Worm (Caenorhabditis elegans) whole organism, L4 larva: ENCODE results near the gene ZC373.2.

Experiments
- F37D6.2 ChIP-seq: sonication (generic microtip); optimal IDR thresholded peaks from 2 replicates; lab custom pipeline; 2016; ENCODE audit warnings: mild to moderate bottlenecking, missing genetic modification characterization, missing compliant biosample characterization
- R02D3.7 ChIP-seq: fragments of 150-350 bp; sonication (generic microtip); optimal IDR thresholded peaks from 3 replicates; lab custom pipeline; 2014; ENCODE audit warnings: missing biosample characterization, missing genetic modification characterization
- T20F7.1 ChIP-seq: fragments of 200-800 bp; sonication (Bioruptor generic); optimal IDR thresholded peaks from 2 replicates; lab custom pipeline; 2018; ENCODE audit warnings: mild to moderate bottlenecking, missing genetic modification characterization, missing compliant biosample characterization
- T26A8.4 ChIP-seq: fragments of 200-800 bp; sonication (Bioruptor generic); IDR thresholded peaks from 2 replicates; pipeline ENCODE4 v1.3.6; 2022; ENCODE audit warnings: missing genetic modification characterization, missing compliant biosample characterization
- Y5F2A.4 ChIP-seq: fragments of 200-800 bp; sonication (Bioruptor generic); optimal IDR thresholded peaks from 2 replicates; lab custom pipeline; 2018; ENCODE audit warnings: mild to moderate bottlenecking, missing genetic modification characterization, missing compliant biosample characterization
- aha-1 ChIP-seq: fragments of 150-350 bp; peaks from one replicate; lab custom pipeline; 2014; ENCODE audit warnings: missing biosample characterization, missing genetic modification characterization
- ama-1 ChIP-seq: fragments of 150-350 bp; optimal IDR thresholded peaks from 2 replicates; lab custom pipeline; 2014; ENCODE audit warnings: inconsistent platforms, mixed read lengths
- attf-4 ChIP-seq: sonication (generic microtip); optimal IDR thresholded peaks from 3 replicates; lab custom pipeline; 2017; ENCODE audit warnings: missing biosample characterization, missing genetic modification characterization
- ceh-20 ChIP-seq: fragments of 200-800 bp; sonication (Bioruptor generic); IDR thresholded peaks from 2 replicates; pipeline ENCODE4 v1.3.6; 2022; ENCODE audit warnings: missing genetic modification reagents, missing genetic modification characterization, missing compliant biosample characterization
- ceh-28 ChIP-seq: fragments of 150-350 bp; optimal IDR thresholded peaks from 2 replicates; lab custom pipeline; 2014; ENCODE audit warnings: missing biosample characterization, missing genetic modification reagents, missing genetic modification characterization
- ceh-44 ChIP-seq: fragments of 200-800 bp; sonication (Bioruptor generic); IDR thresholded peaks from 2 replicates; pipeline ENCODE4 v1.3.6; 2022; ENCODE audit warnings: missing genetic modification reagents, missing genetic modification characterization, missing compliant biosample characterization
- ceh-62 ChIP-seq: sonication (generic microtip); optimal IDR thresholded peaks from 2 replicates; lab custom pipeline; 2017; ENCODE audit warnings: missing biosample characterization, missing genetic modification characterization
- daf-19 ChIP-seq: fragments of 200-800 bp; sonication (Bioruptor generic); conservative IDR thresholded peaks from 2 replicates; pipeline ENCODE4 v1.3.6; 2022; ENCODE audit warnings: missing genetic modification characterization, missing compliant biosample characterization
- dmd-6 ChIP-seq: fragments of 200-800 bp; sonication (Bioruptor generic); IDR thresholded peaks from 2 replicates; pipeline ENCODE4 v1.3.6; 2022; ENCODE audit warnings: missing genetic modification reagents, missing genetic modification characterization, missing compliant biosample characterization
- dmd-8 ChIP-seq: fragments of 200-800 bp; sonication (Bioruptor generic); IDR thresholded peaks from 2 replicates; pipeline ENCODE4 v1.3.6; 2022; ENCODE audit warnings: missing genetic modification characterization, missing compliant biosample characterization
- dpl-1 ChIP-seq: fragments of 150-350 bp; optimal IDR thresholded peaks from 2 replicates; lab custom pipeline; 2014; ENCODE audit warnings: missing biosample characterization, missing genetic modification reagents, missing genetic modification characterization
- duxl-1 ChIP-seq: sonication (generic microtip); optimal IDR thresholded peaks from 2 replicates; lab custom pipeline; 2016; ENCODE audit warnings: mild to moderate bottlenecking, missing genetic modification characterization, moderate library complexity, missing compliant biosample characterization; ENCODE audit not compliant: poor library complexity
- dve-1 ChIP-seq: sonication (generic microtip); optimal IDR thresholded peaks from 2 replicates; lab custom pipeline; 2017; ENCODE audit warnings: antibody characterized with exemption, mild to moderate bottlenecking, missing genetic modification characterization, missing compliant biosample characterization; ENCODE audit not compliant: insufficient read depth
- egl-43 ChIP-seq: fragments of 200-800 bp; sonication (Bioruptor generic); IDR thresholded peaks from 2 replicates; pipeline ENCODE4 v1.3.6; 2022; ENCODE audit warnings: missing genetic modification reagents, missing genetic modification characterization, missing compliant biosample characterization
- fkh-10 ChIP-seq: fragments of 150-350 bp; optimal IDR thresholded peaks from 2 replicates; lab custom pipeline; 2014; ENCODE audit warnings: missing biosample characterization, missing genetic modification reagents, missing genetic modification characterization
- fos-1 ChIP-seq: fragments of 150-350 bp; optimal IDR thresholded peaks from 2 replicates; lab custom pipeline; 2014; ENCODE audit warnings: missing biosample characterization, missing genetic modification characterization
- hif-1 ChIP-seq, 2 experiments: sonication (generic microtip); optimal IDR thresholded peaks; 2 replicates each; lab custom pipeline; 2016 to 2017; ENCODE audit warnings: missing compliant biosample characterization in 2 of 2, missing genetic modification characterization in 2 of 2, missing genetic modification reagents in 2 of 2, missing genotype in 2 of 2, mild to moderate bottlenecking in 1 of 2
- hlh-11 ChIP-seq: fragments of 200-800 bp; sonication (Bioruptor generic); optimal IDR thresholded peaks from 2 replicates; lab custom pipeline; 2018; ENCODE audit warnings: mild to moderate bottlenecking, missing genetic modification characterization, missing compliant biosample characterization
- hmg-1.1 ChIP-seq: fragments of 200-800 bp; sonication (Bioruptor generic); IDR thresholded peaks from 2 replicates; pipeline ENCODE4 v1.3.6; 2022; ENCODE audit warnings: missing genetic modification reagents, missing genetic modification characterization, missing compliant biosample characterization
- lin-1 ChIP-seq: fragments of 200-800 bp; sonication (Bioruptor generic); IDR thresholded peaks from 2 replicates; pipeline ENCODE4 v1.3.6; 2022; ENCODE audit warnings: missing genetic modification reagents, missing genetic modification characterization, missing compliant biosample characterization
- lin-13 ChIP-seq: fragments of 150-350 bp; optimal IDR thresholded peaks from 2 replicates; lab custom pipeline; 2014; ENCODE audit warnings: missing biosample characterization, missing genetic modification reagents, missing genetic modification characterization
- lin-29 ChIP-seq: fragments of 200-800 bp; sonication (Bioruptor generic); IDR thresholded peaks from 2 replicates; pipeline ENCODE4 v1.3.6; 2022; ENCODE audit warnings: missing genetic modification reagents, missing genetic modification characterization, missing compliant biosample characterization
- lir-3 ChIP-seq: sonication (generic microtip); optimal IDR thresholded peaks from 2 replicates; lab custom pipeline; 2016; ENCODE audit warnings: mild to moderate bottlenecking, missing genetic modification characterization, missing compliant biosample characterization
- mes-2 ChIP-seq: sonication (generic microtip); optimal IDR thresholded peaks from 2 replicates; lab custom pipeline; 2016; ENCODE audit warnings: missing genotype, mild to moderate bottlenecking, missing genetic modification characterization, missing compliant biosample characterization; ENCODE audit not compliant: poor library complexity, severe bottlenecking
- mxl-3 ChIP-seq: fragments of 200-800 bp; sonication (Bioruptor generic); optimal IDR thresholded peaks from 2 replicates; lab custom pipeline; 2018; ENCODE audit warnings: mild to moderate bottlenecking, missing genetic modification characterization, missing compliant biosample characterization
- nhr-11 ChIP-seq: fragments of 150-350 bp; optimal IDR thresholded peaks from 2 replicates; lab custom pipeline; 2014; ENCODE audit warnings: missing biosample characterization, missing genetic modification characterization
- nhr-237 ChIP-seq: sonication (generic microtip); optimal IDR thresholded peaks from 2 replicates; lab custom pipeline; 2017; ENCODE audit warnings: missing biosample characterization, missing genetic modification characterization
- nhr-25 ChIP-seq: sonication (generic microtip); optimal IDR thresholded peaks from 2 replicates; lab custom pipeline; 2017; ENCODE audit warnings: missing genetic modification characterization, mild to moderate bottlenecking, missing compliant biosample characterization, antibody characterized with exemption, moderate library complexity, borderline replicate concordance; ENCODE audit not compliant: insufficient read depth
- nhr-76 ChIP-seq: fragments of 150-350 bp; optimal IDR thresholded peaks from 2 replicates; lab custom pipeline; 2014; ENCODE audit warnings: missing biosample characterization, missing genetic modification characterization
- pha-4 ChIP-seq, 2 experiments: fragments of 150-350 bp in 1 of 2; fragments of 200-800 bp in 1 of 2; sonication (Bioruptor generic) in 1 of 2; IDR thresholded peaks in 1 of 2; optimal IDR thresholded peaks in 1 of 2; 2 replicates each; pipeline versions ENCODE4 v1.3.6 to Lab custom; 2014 to 2022; ENCODE audit warnings: missing genetic modification characterization in 2 of 2, missing genetic modification reagents in 2 of 2, missing biosample characterization in 1 of 2, missing compliant biosample characterization in 1 of 2
- php-3 ChIP-seq: fragments of 200-800 bp; sonication (Bioruptor generic); IDR thresholded peaks from 2 replicates; pipeline ENCODE4 v1.3.6; 2022; ENCODE audit warnings: missing genetic modification reagents, missing genetic modification characterization, missing compliant biosample characterization
- pqm-1 ChIP-seq: sonication (generic microtip); optimal IDR thresholded peaks from 2 replicates; lab custom pipeline; 2017; ENCODE audit warnings: missing biosample characterization, missing genetic modification characterization
- rbr-2 ChIP-seq: sonication (generic microtip); optimal IDR thresholded peaks from 2 replicates; lab custom pipeline; 2016; ENCODE audit warnings: missing genotype, missing genetic modification characterization, missing compliant biosample characterization
- saeg-2 ChIP-seq: fragments of 200-800 bp; sonication (Bioruptor generic); IDR thresholded peaks from 2 replicates; pipeline ENCODE4 v1.3.6; 2022; ENCODE audit warnings: missing genetic modification reagents, missing genetic modification characterization, missing compliant biosample characterization
- sdz-12 ChIP-seq: fragments of 200-800 bp; sonication (Bioruptor generic); optimal IDR thresholded peaks from 2 replicates; lab custom pipeline; 2018; ENCODE audit warnings: mild to moderate bottlenecking, missing genetic modification characterization, missing compliant biosample characterization
- set-16 ChIP-seq: fragments of 200-800 bp; sonication (Bioruptor generic); IDR thresholded peaks from 2 replicates; pipeline ENCODE4 v1.3.6; 2022; ENCODE audit warnings: missing genetic modification reagents, missing genetic modification characterization, missing compliant biosample characterization
- snpc-1.2 ChIP-seq: fragments of 200-800 bp; sonication (Bioruptor generic); IDR thresholded peaks from 2 replicates; pipeline ENCODE4 v1.3.6; 2022; ENCODE audit warnings: missing genetic modification reagents, missing genetic modification characterization, missing compliant biosample characterization
- snpc-4 ChIP-seq: fragments of 150-350 bp; optimal IDR thresholded peaks from 2 replicates; lab custom pipeline; 2014; ENCODE audit warnings: missing biosample characterization, missing genetic modification characterization
- spr-1 ChIP-seq: sonication (generic microtip); optimal IDR thresholded peaks from 2 replicates; lab custom pipeline; 2016; ENCODE audit warnings: mild to moderate bottlenecking, missing genetic modification characterization, missing compliant biosample characterization
- spr-3 ChIP-seq: fragments of 200-800 bp; sonication (Bioruptor generic); optimal IDR thresholded peaks from 2 replicates; lab custom pipeline; 2018; ENCODE audit warnings: mild to moderate bottlenecking, missing genetic modification characterization, missing compliant biosample characterization
- tag-97 ChIP-seq: fragments of 200-800 bp; sonication (Bioruptor generic); IDR thresholded peaks from 2 replicates; pipeline ENCODE4 v1.3.6; 2022; ENCODE audit warnings: missing genetic modification characterization, missing compliant biosample characterization
- tra-1 ChIP-seq: fragments of 200-800 bp; sonication (Bioruptor generic); IDR thresholded peaks from 2 replicates; pipeline ENCODE4 v1.3.6; 2022; ENCODE audit warnings: missing genetic modification reagents, missing genetic modification characterization, missing compliant biosample characterization
- unc-62 ChIP-seq, 3 experiments: fragments of 150-350 bp in 1 of 3; sonication (generic microtip); optimal IDR thresholded peaks in 2 of 3; peaks in 1 of 3; 1 replicate in 1 of 3; 2 replicates in 2 of 3; lab custom pipeline; 2014 to 2017; ENCODE audit warnings: missing biosample characterization in 3 of 3, missing genetic modification characterization in 3 of 3, missing genetic modification reagents in 3 of 3, missing genotype in 1 of 3
- zag-1 ChIP-seq: fragments of 150-350 bp; optimal IDR thresholded peaks from 2 replicates; lab custom pipeline; 2014; ENCODE audit warnings: missing biosample characterization, missing genetic modification characterization
- ztf-7 ChIP-seq: fragments of 150-350 bp; optimal IDR thresholded peaks from 2 replicates; lab custom pipeline; 2014; ENCODE audit warnings: missing biosample characterization, missing genetic modification characterization

ZC373.2 gene

DNA sequence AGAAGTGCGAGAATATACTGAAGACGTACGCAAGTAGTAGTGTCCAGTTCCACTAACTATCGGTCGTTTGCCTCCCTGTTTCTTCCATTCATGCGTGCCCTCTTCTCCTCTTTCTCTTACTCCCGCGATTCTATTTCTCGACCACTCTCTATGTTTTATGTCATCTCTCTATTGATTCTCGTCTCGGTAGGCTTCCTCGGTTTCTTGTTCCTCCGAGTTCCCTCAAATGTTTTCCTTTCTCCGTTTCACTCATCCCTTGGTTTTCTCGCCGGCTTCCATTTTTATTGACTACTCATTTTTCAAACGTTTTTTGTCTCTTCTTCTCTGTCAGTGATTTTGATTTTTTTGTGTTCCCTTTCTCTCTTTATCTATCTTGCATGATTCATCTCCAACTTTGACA, 31.9 kb downstream of the ZC373.2 start (continued):
- TF ChIP-seq pha-4 (GFP tag; IDR thresholded peaks at IDR 0.05; lab: Robert Waterston, UW), result no peak
- TF ChIP-seq pha-4 (tag; optimal IDR thresholded peaks at IDR 0.05; lab: Kevin White, UChicago), result no peak
- TF ChIP-seq attf-4, result no peak
- TF ChIP-seq hmg-1.1 (GFP tag; lab: Robert Waterston, UW), result peak; percentile 48; the same call in 1 of the 2 replicates
- TF ChIP-seq dpl-1 (GFP tag; lab: Kevin White, UChicago), result peak; percentile 10
- no peak for TF ChIP-seq php-3 (GFP tag; lab: Robert Waterston, UW)
- TF ChIP-seq nhr-76 (tag; lab: Kevin White, UChicago), result no peak
- no peak for TF ChIP-seq egl-43 (GFP tag; lab: Robert Waterston, UW)
- peak; percentile 54 for TF ChIP-seq aha-1
- no peak for TF ChIP-seq saeg-2
- no peak for TF ChIP-seq zag-1
- no peak for TF ChIP-seq F37D6.2 (tag; lab: Kevin White, UChicago)
- peak; percentile 66 for TF ChIP-seq dve-1
- TF ChIP-seq ama-1 (lab: Kevin White, UChicago), result no peak
- no peak for TF ChIP-seq ceh-44 (GFP tag; lab: Robert Waterston, UW)
- TF ChIP-seq ceh-28, result peak; percentile 13
- no peak for TF ChIP-seq nhr-25 (tag; lab: Kevin White, UChicago)
- no peak for TF ChIP-seq spr-1 (tag; lab: Kevin White, UChicago)
- no peak for TF ChIP-seq daf-19 (GFP tag; lab: Robert Waterston, UW)
- peak in 1 of 2 experiments; percentile 97 for TF ChIP-seq unc-62 (GFP tag; optimal IDR thresholded peaks at IDR 0.05 in 1 of 2; lab: Kevin White, UChicago)
- TF ChIP-seq unc-62 (tag; optimal IDR thresholded peaks at IDR 0.05; lab: Kevin White, UChicago), result no peak
- TF ChIP-seq fkh-10 (GFP tag; lab: Kevin White, UChicago), result peak; percentile 36
- TF ChIP-seq pqm-1 (tag; lab: Kevin White, UChicago), result no peak
- TF ChIP-seq ceh-20 (GFP tag; lab: Robert Waterston, UW), result no peak
- TF ChIP-seq T26A8.4 (GFP tag; lab: Robert Waterston, UW), result no peak
- TF ChIP-seq R02D3.7 (tag; lab: Kevin White, UChicago), result no peak
- no peak for TF ChIP-seq hif-1 (tag; optimal IDR thresholded peaks at IDR 0.05; lab: Kevin White, UChicago)
- TF ChIP-seq Y5F2A.4 (GFP tag; lab: Kevin White, UChicago), result no peak
- TF ChIP-seq lin-1, result no peak
- TF ChIP-seq fos-1 (tag; lab: Kevin White, UChicago), result no peak
- TF ChIP-seq sdz-12 (GFP tag; lab: Kevin White, UChicago), result no peak
- 0 out of 2 replicates have a peak, but pooled peaks have one; percentile 14 for TF ChIP-seq tra-1 (GFP tag; lab: Robert Waterston, UW)
- TF ChIP-seq spr-3 (GFP tag; lab: Kevin White, UChicago), result no peak
- TF ChIP-seq set-16 (GFP tag; lab: Robert Waterston, UW), result no peak
- TF ChIP-seq mxl-3 (GFP tag; lab: Kevin White, UChicago), result peak; percentile 39
- peak; percentile 29 for TF ChIP-seq nhr-11
- TF ChIP-seq hlh-11 (tag; lab: Kevin White, UChicago), result peak; percentile 55
- no peak for TF ChIP-seq lin-29 (GFP tag; lab: Robert Waterston, UW)
- TF ChIP-seq ztf-7 (tag; lab: Kevin White, UChicago), result no peak
- TF ChIP-seq snpc-1.2 (GFP tag; lab: Robert Waterston, UW), result no peak

DNA sequence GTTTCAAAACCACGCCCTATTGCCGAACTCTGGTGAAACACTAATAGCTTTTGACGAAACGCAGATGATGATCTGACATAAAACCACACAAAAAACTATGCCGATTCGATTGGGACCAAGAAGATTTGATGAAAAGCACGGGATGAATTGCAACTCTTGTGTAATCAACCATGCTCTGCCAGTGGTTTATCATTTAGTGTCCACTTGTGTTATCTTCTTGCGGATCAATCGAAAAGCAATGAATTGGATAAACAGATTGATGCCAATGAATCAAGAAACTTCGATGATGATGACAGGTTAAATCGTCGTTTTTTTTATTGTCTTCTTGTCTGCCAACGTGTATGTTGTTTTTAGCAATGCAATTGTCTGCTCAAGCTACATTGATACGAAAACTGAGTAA, 36.2 kb downstream of the ZC373.2 start, which contains the start of gene F42G10.1:
TSS of gene F42G10.1 (minus strand) at position 151 of the 400 bp plus-strand sequence.
- TF ChIP-seq fkh-10 (GFP tag; lab: Kevin White, UChicago), result no peak
- TF ChIP-seq snpc-4 (tag; lab: Kevin White, UChicago), result no peak
- peak; percentile 11 for TF ChIP-seq nhr-11
- TF ChIP-seq T20F7.1 (GFP tag; lab: Kevin White, UChicago), result no peak
- no peak for TF ChIP-seq set-16 (GFP tag; lab: Robert Waterston, UW)
- TF ChIP-seq rbr-2 (tag; lab: Kevin White, UChicago), result no peak
- no peak for TF ChIP-seq duxl-1 (tag; lab: Kevin White, UChicago)
- no peak for TF ChIP-seq mes-2 (tag; lab: Kevin White, UChicago)
- no peak for TF ChIP-seq lir-3 (tag; lab: Kevin White, UChicago)
- no peak for TF ChIP-seq nhr-237 (tag; lab: Kevin White, UChicago)
- no peak for TF ChIP-seq R02D3.7 (tag; lab: Kevin White, UChicago)
- no peak for TF ChIP-seq dpl-1 (GFP tag; lab: Kevin White, UChicago)
- no peak for TF ChIP-seq tag-97 (GFP tag; lab: Robert Waterston, UW)
- TF ChIP-seq dmd-6 (GFP tag; lab: Robert Waterston, UW), result no peak
- no peak for TF ChIP-seq hif-1 (tag; optimal IDR thresholded peaks at IDR 0.05; lab: Kevin White, UChicago)
- TF ChIP-seq lin-13, result no peak
- no peak for TF ChIP-seq dmd-8
- TF ChIP-seq saeg-2, result no peak
- no peak for TF ChIP-seq ceh-62
- TF ChIP-seq unc-62 (GFP tag; optimal IDR thresholded peaks at IDR 0.05 in 1 of 2; lab: Kevin White, UChicago), result no peak
- no peak for TF ChIP-seq unc-62 (tag; optimal IDR thresholded peaks at IDR 0.05; lab: Kevin White, UChicago)
